Worm (Caenorhabditis elegans) whole organism, late embryonic: ENCODE data around the gene ZK105.8.

Source experiments
- C08G9.2 ChIP-seq: sonication (generic microtip); optimal IDR thresholded peaks from 2 replicates; lab custom pipeline; 2016; ENCODE audit warnings: mild to moderate bottlenecking, missing genetic modification characterization, moderate library complexity, missing compliant biosample characterization
- C38D4.7 ChIP-seq: fragments of 200-800 bp; sonication (Bioruptor generic); optimal IDR thresholded peaks from 2 replicates; lab custom pipeline; 2018; ENCODE audit warnings: mild to moderate bottlenecking, missing genetic modification characterization, moderate library complexity, missing compliant biosample characterization
- F13H6.1 ChIP-seq: sonication (generic microtip); optimal IDR thresholded peaks from 2 replicates; lab custom pipeline; 2016; ENCODE audit warnings: missing genetic modification characterization, missing compliant biosample characterization
- K02D7.2 ChIP-seq: sonication (generic microtip); optimal IDR thresholded peaks from 2 replicates; lab custom pipeline; 2017; ENCODE audit warnings: mild to moderate bottlenecking, missing genetic modification characterization, missing compliant biosample characterization
- K09A11.1 ChIP-seq: sonication (generic microtip); optimal IDR thresholded peaks from 2 replicates; lab custom pipeline; 2017; ENCODE audit warnings: antibody characterized with exemption, mild to moderate bottlenecking, missing genetic modification characterization, missing compliant biosample characterization; ENCODE audit not compliant: insufficient read depth
- T23F11.4 ChIP-seq: fragments of 200-800 bp; sonication (Bioruptor generic); optimal IDR thresholded peaks from 2 replicates; lab custom pipeline; 2018; ENCODE audit warnings: mild to moderate bottlenecking, missing genetic modification characterization, missing compliant biosample characterization
- ahr-1 ChIP-seq: sonication (generic microtip); optimal IDR thresholded peaks from 2 replicates; lab custom pipeline; 2016; ENCODE audit warnings: missing genetic modification characterization, missing compliant biosample characterization
- ama-1 ChIP-seq: fragments of 150-350 bp; optimal IDR thresholded peaks from 2 replicates; lab custom pipeline; 2014
- ceh-14 ChIP-seq: sonication (generic microtip); optimal IDR thresholded peaks from 2 replicates; lab custom pipeline; 2016; ENCODE audit warnings: missing genotype, missing genetic modification characterization, missing compliant biosample characterization
- ceh-18 ChIP-seq: sonication (generic microtip); optimal IDR thresholded peaks from 2 replicates; lab custom pipeline; 2016; ENCODE audit warnings: missing genetic modification characterization, missing compliant biosample characterization
- ceh-2 ChIP-seq: sonication (generic microtip); optimal IDR thresholded peaks from 2 replicates; lab custom pipeline; 2016; ENCODE audit warnings: missing genotype, missing genetic modification characterization, missing compliant biosample characterization
- ceh-31 ChIP-seq: sonication (generic microtip); optimal IDR thresholded peaks from 2 replicates; lab custom pipeline; 2016; ENCODE audit warnings: missing genetic modification characterization, missing compliant biosample characterization
- ceh-34 ChIP-seq: sonication (generic microtip); optimal IDR thresholded peaks from 2 replicates; lab custom pipeline; 2016; ENCODE audit warnings: mild to moderate bottlenecking, missing genetic modification characterization, missing compliant biosample characterization
- ceh-6 ChIP-seq: fragments of 200-800 bp; sonication (Bioruptor generic); optimal IDR thresholded peaks from 2 replicates; lab custom pipeline; 2018; ENCODE audit warnings: mild to moderate bottlenecking, missing genetic modification characterization, missing compliant biosample characterization
- dmd-4 ChIP-seq: sonication (generic microtip); optimal IDR thresholded peaks from 2 replicates; lab custom pipeline; 2016; ENCODE audit warnings: borderline replicate concordance, missing genetic modification characterization, missing compliant biosample characterization
- elt-4 ChIP-seq: sonication (generic microtip); optimal IDR thresholded peaks from 2 replicates; lab custom pipeline; 2016; ENCODE audit warnings: missing genetic modification characterization, missing compliant biosample characterization
- ets-4 ChIP-seq: sonication (generic microtip); optimal IDR thresholded peaks from 2 replicates; lab custom pipeline; 2016; ENCODE audit warnings: missing genetic modification characterization, missing compliant biosample characterization
- eyg-1 ChIP-seq: sonication (generic microtip); optimal IDR thresholded peaks from 2 replicates; lab custom pipeline; 2016; ENCODE audit warnings: missing genotype, missing genetic modification characterization, missing compliant biosample characterization
- fax-1 ChIP-seq: sonication (generic microtip); optimal IDR thresholded peaks from 2 replicates; lab custom pipeline; 2016; ENCODE audit warnings: missing genotype, missing genetic modification characterization, missing compliant biosample characterization
- fkh-10 ChIP-seq: fragments of 150-350 bp; optimal IDR thresholded peaks from 2 replicates; lab custom pipeline; 2014; ENCODE audit warnings: missing biosample characterization, missing genetic modification reagents, missing genetic modification characterization
- fkh-6 ChIP-seq: sonication (generic microtip); optimal IDR thresholded peaks from 2 replicates; lab custom pipeline; 2016; ENCODE audit warnings: missing genetic modification characterization, missing compliant biosample characterization
- gmeb-2 ChIP-seq: sonication (generic microtip); optimal IDR thresholded peaks from 2 replicates; lab custom pipeline; 2016; ENCODE audit warnings: missing genetic modification characterization, inconsistent platforms, missing compliant biosample characterization
- hlh-13 ChIP-seq: fragments of 200-800 bp; sonication (Bioruptor generic); optimal IDR thresholded peaks from 2 replicates; lab custom pipeline; 2018; ENCODE audit warnings: mild to moderate bottlenecking, missing genetic modification characterization, missing compliant biosample characterization
- hlh-8 ChIP-seq: sonication (generic microtip); optimal IDR thresholded peaks from 2 replicates; lab custom pipeline; 2016; ENCODE audit warnings: missing genotype, missing genetic modification characterization, missing compliant biosample characterization
- lim-6 ChIP-seq: sonication (generic microtip); optimal IDR thresholded peaks from 2 replicates; lab custom pipeline; 2016; ENCODE audit warnings: missing genetic modification characterization, missing compliant biosample characterization
- madf-2 ChIP-seq: sonication (generic microtip); optimal IDR thresholded peaks from 2 replicates; lab custom pipeline; 2017; ENCODE audit warnings: missing genetic modification characterization, missing compliant biosample characterization
- mec-3 ChIP-seq: sonication (generic microtip); optimal IDR thresholded peaks from 2 replicates; lab custom pipeline; 2016; ENCODE audit warnings: borderline replicate concordance, missing genetic modification characterization, missing compliant biosample characterization
- nfya-1 ChIP-seq: sonication (generic microtip); optimal IDR thresholded peaks from 2 replicates; lab custom pipeline; 2017; ENCODE audit warnings: missing genetic modification characterization, mild to moderate bottlenecking, missing compliant biosample characterization, antibody characterized with exemption, moderate library complexity
- npax-4 ChIP-seq: sonication (generic microtip); optimal IDR thresholded peaks from 2 replicates; lab custom pipeline; 2016; ENCODE audit warnings: missing genetic modification characterization, missing compliant biosample characterization
- odd-2 ChIP-seq: sonication (generic microtip); optimal IDR thresholded peaks from 2 replicates; lab custom pipeline; 2017; ENCODE audit warnings: antibody characterized with exemption, mild to moderate bottlenecking, missing genetic modification characterization, missing compliant biosample characterization
- pag-3 ChIP-seq: sonication (generic microtip); optimal IDR thresholded peaks from 2 replicates; lab custom pipeline; 2016; ENCODE audit warnings: missing compliant biosample characterization, missing genetic modification characterization, borderline replicate concordance
- pat-9 ChIP-seq: fragments of 200-800 bp; sonication (Bioruptor generic); optimal IDR thresholded peaks from 2 replicates; lab custom pipeline; 2018; ENCODE audit warnings: mild to moderate bottlenecking, missing genetic modification characterization, moderate library complexity, missing compliant biosample characterization
- pha-2 ChIP-seq: sonication (generic microtip); optimal IDR thresholded peaks from 2 replicates; lab custom pipeline; 2017; ENCODE audit warnings: mild to moderate bottlenecking, missing genetic modification characterization, missing compliant biosample characterization
- pqm-1 ChIP-seq: sonication (generic microtip); optimal IDR thresholded peaks from 2 replicates; lab custom pipeline; 2016; ENCODE audit warnings: missing genetic modification characterization, missing compliant biosample characterization
- ref-2 ChIP-seq: sonication (generic microtip); optimal IDR thresholded peaks from 2 replicates; lab custom pipeline; 2016; ENCODE audit warnings: missing genetic modification characterization, missing compliant biosample characterization
- sdc-2 ChIP-seq: sonication (generic microtip); optimal IDR thresholded peaks from 2 replicates; lab custom pipeline; 2016; ENCODE audit warnings: missing genotype, missing genetic modification characterization, missing compliant biosample characterization
- sox-2 ChIP-seq: fragments of 200-800 bp; sonication (Bioruptor generic); IDR thresholded peaks from 2 replicates; pipeline ENCODE4 v1.3.6; 2022; ENCODE audit warnings: missing genetic modification reagents, missing genetic modification characterization, missing compliant biosample characterization
- sox-4 ChIP-seq: sonication (generic microtip); optimal IDR thresholded peaks from 2 replicates; lab custom pipeline; 2017; ENCODE audit warnings: mild to moderate bottlenecking, missing genetic modification characterization, inconsistent platforms, missing compliant biosample characterization
- tbx-2 ChIP-seq: sonication (generic microtip); optimal IDR thresholded peaks from 2 replicates; lab custom pipeline; 2016; ENCODE audit warnings: missing genetic modification characterization, missing compliant biosample characterization
- ttx-3 ChIP-seq: sonication (generic microtip); optimal IDR thresholded peaks from 2 replicates; lab custom pipeline; 2016; ENCODE audit warnings: missing genetic modification reagents, missing genetic modification characterization, missing compliant biosample characterization
- unc-3 ChIP-seq, 2 experiments: fragments of 200-800 bp in 1 of 2; sonication (Bioruptor generic) in 1 of 2; sonication (generic microtip) in 1 of 2; conservative IDR thresholded peaks in 1 of 2; optimal IDR thresholded peaks in 1 of 2; 2 replicates each; pipeline versions ENCODE4 v1.3.6 to Lab custom; 2016 to 2022; ENCODE audit warnings: missing compliant biosample characterization in 2 of 2, missing genetic modification characterization in 2 of 2, missing genetic modification reagents in 1 of 2
- unc-55 ChIP-seq: sonication (generic microtip); optimal IDR thresholded peaks from 2 replicates; lab custom pipeline; 2017; ENCODE audit warnings: missing biosample characterization, missing genetic modification reagents, missing genetic modification characterization

The ZK105.8 gene

DNA sequence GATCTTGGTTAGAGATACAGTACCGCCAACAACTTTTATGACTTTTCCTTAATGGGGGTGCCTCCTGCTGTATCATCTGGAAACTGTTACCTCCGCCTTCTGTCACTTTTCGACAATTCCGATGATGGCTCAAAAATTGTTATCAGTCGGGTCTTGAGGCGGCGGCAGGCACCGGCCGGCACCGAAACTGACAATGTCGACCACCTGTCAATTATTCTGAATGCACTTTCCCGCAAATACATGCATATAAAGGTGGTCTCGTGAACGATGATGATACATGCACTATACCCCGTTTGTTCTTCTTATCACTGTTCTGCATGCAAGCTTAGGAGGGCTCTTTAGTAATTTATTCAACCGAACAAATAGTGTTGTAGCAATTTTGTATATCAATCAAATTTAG, 19.8 kb downstream of the ZK105.8 start:
- TF ChIP-seq ceh-31 (tag; lab: Kevin White, UChicago) (no peak), ceh-18 (tag; lab: Kevin White, UChicago) (no peak), pat-9 (no peak), ref-2 (tag; lab: Kevin White, UChicago) (no peak), odd-2 (tag; lab: Kevin White, UChicago) (no peak), madf-2 (no peak), pqm-1 (tag; lab: Kevin White, UChicago) (no peak), nfya-1 (tag; lab: Kevin White, UChicago) (no peak), sdc-2 (no peak), fkh-10 (no peak), gmeb-2 (tag; lab: Kevin White, UChicago) (no peak), npax-4 (tag; lab: Kevin White, UChicago) (no peak), ceh-2 (tag; lab: Kevin White, UChicago) (no peak), fax-1 (tag; lab: Kevin White, UChicago) (no peak), K02D7.2 (tag; lab: Kevin White, UChicago) (no peak), ceh-34 (tag; lab: Kevin White, UChicago) (no peak), ceh-6 (GFP tag; lab: Kevin White, UChicago) (no peak), hlh-13 (GFP tag; lab: Kevin White, UChicago) (no peak)

DNA sequence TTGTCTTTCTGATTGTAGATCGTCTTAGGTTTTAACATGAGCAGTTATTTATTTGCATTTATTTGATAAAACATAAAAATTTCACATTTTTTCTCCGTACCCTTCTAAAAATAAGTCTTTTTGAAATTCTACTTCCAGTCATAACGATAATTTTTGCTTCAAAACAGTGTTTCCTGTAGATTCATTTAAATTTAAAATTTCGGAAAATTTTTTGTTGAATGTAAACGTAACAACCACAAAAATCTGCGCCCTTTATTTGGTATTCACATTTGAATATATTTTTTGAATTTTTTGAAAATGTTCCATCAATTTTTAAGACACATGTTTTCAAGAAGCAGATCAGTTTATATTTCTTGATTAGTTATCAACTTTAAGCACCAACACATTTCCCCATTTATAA, 21.1 kb downstream of the ZK105.8 start:
- no peak for TF ChIP-seq sox-2 (GFP tag; lab: Robert Waterston, UW)
- no peak for TF ChIP-seq ceh-18 (tag; lab: Kevin White, UChicago)
- TF ChIP-seq C38D4.7 (GFP tag; lab: Kevin White, UChicago), result no peak
- TF ChIP-seq mec-3, result no peak
- no peak for TF ChIP-seq elt-4 (tag; lab: Kevin White, UChicago)
- no peak for TF ChIP-seq ref-2 (tag; lab: Kevin White, UChicago)
- TF ChIP-seq F13H6.1, result no peak
- no peak for TF ChIP-seq ttx-3
- TF ChIP-seq ets-4, result no peak
- no peak for TF ChIP-seq ama-1 (lab: Kevin White, UChicago)
- no peak for TF ChIP-seq T23F11.4 (GFP tag; lab: Kevin White, UChicago)
- no peak for TF ChIP-seq ceh-2 (tag; lab: Kevin White, UChicago)
- no peak for TF ChIP-seq pag-3 (tag; lab: Kevin White, UChicago)
- TF ChIP-seq tbx-2, result no peak
- no peak for TF ChIP-seq gmeb-2 (tag; lab: Kevin White, UChicago)
- no peak for TF ChIP-seq lim-6
- no peak for TF ChIP-seq K09A11.1
- no peak for TF ChIP-seq pqm-1 (tag; lab: Kevin White, UChicago)
- no peak for TF ChIP-seq hlh-8 (tag; lab: Kevin White, UChicago)

DNA sequence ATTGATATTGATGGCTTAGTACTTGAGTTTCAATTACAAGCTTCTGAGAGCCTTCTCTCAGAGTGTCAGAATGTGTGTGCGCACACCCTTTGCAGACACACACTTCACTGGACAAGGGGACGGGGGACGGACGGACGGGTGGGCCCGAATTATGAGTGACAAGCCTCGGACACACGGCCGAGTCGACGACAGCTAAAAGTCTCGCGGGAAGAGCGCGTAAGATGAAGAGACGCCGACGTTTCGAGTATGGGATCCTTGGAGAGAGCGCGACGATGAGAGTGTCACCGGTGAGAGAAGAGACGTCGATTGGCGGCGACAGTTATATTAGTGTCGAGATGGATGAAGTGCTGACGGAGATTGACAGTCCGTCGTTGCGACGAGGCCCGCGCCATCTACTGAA, 21.6 kb downstream of the ZK105.8 start:
- TF ChIP-seq eyg-1 (tag; lab: Kevin White, UChicago), result no peak
- TF ChIP-seq unc-55 (GFP tag; lab: Kevin White, UChicago), result peak; percentile 99
- TF ChIP-seq dmd-4 (tag; lab: Kevin White, UChicago), result peak; percentile 30
- TF ChIP-seq ahr-1 (tag; lab: Kevin White, UChicago), result no peak
- TF ChIP-seq ref-2 (tag; lab: Kevin White, UChicago), result peak; percentile 39
- TF ChIP-seq tbx-2, result peak; percentile 70
- TF ChIP-seq pha-2 (tag; lab: Kevin White, UChicago), result peak; percentile 29
- TF ChIP-seq ceh-34 (tag; lab: Kevin White, UChicago), result peak; percentile 17
- TF ChIP-seq ceh-2 (tag; lab: Kevin White, UChicago), result peak; percentile 25
- no peak for TF ChIP-seq ttx-3
- peak; percentile 34 for TF ChIP-seq mec-3
- no peak for TF ChIP-seq K09A11.1
- peak; percentile 48 for TF ChIP-seq ceh-14
- peak; percentile 16 for TF ChIP-seq fkh-6 (tag; lab: Kevin White, UChicago)
- TF ChIP-seq nfya-1 (tag; lab: Kevin White, UChicago), result peak; percentile 17
- TF ChIP-seq C08G9.2 (tag; lab: Kevin White, UChicago), result peak; percentile 42
- no peak for TF ChIP-seq sox-2 (GFP tag; lab: Robert Waterston, UW)
- TF ChIP-seq gmeb-2 (tag; lab: Kevin White, UChicago), result peak; percentile 25
- TF ChIP-seq sox-4 (tag; lab: Kevin White, UChicago), result no peak
- TF ChIP-seq ceh-18 (tag; lab: Kevin White, UChicago), result peak; percentile 40
- no peak for TF ChIP-seq unc-3 (GFP tag; conservative IDR thresholded peaks at IDR 0.05; lab: Robert Waterston, UW)
- no peak for TF ChIP-seq unc-3 (tag; optimal IDR thresholded peaks at IDR 0.05; lab: Kevin White, UChicago)
